Fruit fly (Drosophila melanogaster): ENCODE results near the gene CG5412.
A peak's percentile ranks its signal among the peaks of the same experiment; 100 is the strongest.

Gene CG5412

dm6 chr3R:20551487-20552079, 25.3 kb upstream of the CG5412 start:
- TF ChIP-seq CG8478 (optimal IDR thresholded peaks at IDR 0.05) (no peak), CTCF (optimal IDR thresholded peaks at IDR 0.05) (no peak)

DNA sequence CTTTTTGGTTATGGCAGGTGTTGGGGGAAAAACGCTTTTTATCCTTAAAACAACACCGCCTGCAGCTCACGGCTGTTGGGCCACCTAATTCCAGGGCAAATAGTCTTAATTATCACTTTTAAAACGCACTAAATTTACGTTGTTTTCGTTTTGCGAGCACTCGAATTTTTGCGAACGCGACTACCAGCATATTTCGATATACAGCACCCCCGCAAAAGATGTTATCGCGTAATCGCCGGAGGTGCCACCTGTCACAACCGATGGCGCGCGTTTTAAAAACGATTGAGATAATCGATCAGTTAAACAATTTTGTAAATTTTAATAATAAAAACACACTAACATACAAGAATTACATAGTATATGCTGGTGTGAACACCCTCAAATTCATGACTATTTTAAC, 24.8 kb upstream of the CG5412 start, which contains the start of gene Stat92E:
Stat92E (minus strand) TSS at position 219 of the 400 bp plus-strand sequence.
- TF ChIP-seq CG8478 (optimal IDR thresholded peaks at IDR 0.05) (no peak), CTCF (optimal IDR thresholded peaks at IDR 0.05) (no peak)

DNA sequence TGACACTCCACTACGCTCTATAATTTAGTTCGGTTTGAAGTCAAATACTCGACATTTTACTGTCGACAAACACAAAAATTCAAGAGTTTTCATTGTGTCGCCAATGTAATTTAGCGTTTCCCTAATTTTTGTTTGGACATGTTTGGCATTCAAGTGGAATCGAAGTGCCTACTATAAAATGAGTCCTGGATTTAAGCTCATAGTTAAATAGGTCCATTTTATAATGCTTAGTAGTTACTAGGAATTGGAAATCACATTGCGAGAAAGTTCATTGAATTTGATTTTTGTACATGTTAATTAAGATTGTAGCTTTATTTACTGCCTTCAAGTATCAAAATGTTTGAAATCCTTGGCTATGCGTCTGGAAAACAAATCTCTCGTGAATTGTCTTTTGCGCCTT, 22.6 kb upstream of the CG5412 start, which contains the start of gene att-ORFB:
att-ORFB (minus strand) TSS at position 101 of the 400 bp plus-strand sequence.
- no peak for TF ChIP-seq CG8478 (optimal IDR thresholded peaks at IDR 0.05)
- TF ChIP-seq CTCF (optimal IDR thresholded peaks at IDR 0.05), result no peak

DNA sequence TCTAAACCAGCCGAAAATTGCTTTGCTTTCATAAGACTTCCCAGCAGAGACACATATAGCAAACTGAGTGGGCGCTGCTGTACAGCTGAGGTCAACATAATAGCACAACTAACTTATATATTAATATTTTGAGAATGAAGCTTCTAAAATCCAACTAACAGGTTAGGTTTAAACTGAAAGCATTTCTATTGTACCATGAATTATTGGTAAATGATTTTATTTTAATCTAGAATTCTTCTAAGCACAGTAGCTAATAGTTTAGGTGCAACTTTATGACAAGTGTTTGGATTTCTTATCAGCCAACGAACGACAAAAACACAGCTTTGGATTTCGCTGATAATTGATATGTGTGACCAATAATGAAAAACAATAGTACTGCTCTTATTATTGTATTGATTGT, 21.8 kb upstream of the CG5412 start:
- no peak for TF ChIP-seq CTCF (optimal IDR thresholded peaks at IDR 0.05)
- TF ChIP-seq CG8478 (optimal IDR thresholded peaks at IDR 0.05), result no peak

- TF ChIP-seq CTCF (optimal IDR thresholded peaks at IDR 0.05) (no peak), CG8478 (optimal IDR thresholded peaks at IDR 0.05) (no peak)
These were observed 21.1 kb upstream of the CG5412 start for dm6 chr3R:20555720-20556280.

DNA sequence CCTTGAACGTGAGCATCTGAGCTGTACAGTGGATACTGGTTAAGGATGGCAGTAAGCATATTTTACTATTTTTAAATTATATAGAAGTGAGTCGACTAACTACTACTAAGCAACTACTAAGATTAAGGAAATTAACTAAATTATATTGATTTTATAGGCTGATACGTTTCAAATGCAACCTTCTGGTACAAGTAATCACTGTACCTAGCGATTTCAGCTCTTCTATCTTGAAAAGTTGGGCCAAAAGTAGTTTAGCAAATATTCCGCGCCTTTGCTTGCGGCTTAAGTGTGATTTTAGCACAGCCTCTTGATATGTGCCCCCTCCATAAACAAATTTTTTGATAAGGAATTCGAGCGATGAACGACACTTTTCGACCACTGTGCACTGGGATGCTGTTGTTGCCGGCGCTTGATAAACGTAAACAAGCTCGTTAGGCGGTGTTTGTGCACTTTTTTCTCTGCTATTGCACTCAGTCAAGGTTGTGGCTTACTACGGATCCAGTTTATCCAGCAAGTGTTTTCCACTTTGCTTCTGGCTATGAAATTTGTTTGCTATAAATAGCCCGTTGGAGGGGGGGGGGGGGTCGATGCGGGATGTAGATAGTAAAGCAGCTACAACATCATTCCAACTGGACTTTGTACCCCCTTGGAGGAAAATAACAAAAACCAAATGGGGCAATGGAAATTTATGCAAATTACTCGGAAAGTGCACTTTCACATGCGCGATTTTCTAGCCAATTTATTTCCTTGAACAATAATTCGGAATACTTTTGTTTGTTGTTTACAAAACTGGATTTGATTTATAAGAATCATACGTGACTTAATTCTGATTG, 20.4 kb upstream of the CG5412 start:
- no peak for TF ChIP-seq CG8478 (optimal IDR thresholded peaks at IDR 0.05)
- TF ChIP-seq CTCF (optimal IDR thresholded peaks at IDR 0.05), result no peak

DNA sequence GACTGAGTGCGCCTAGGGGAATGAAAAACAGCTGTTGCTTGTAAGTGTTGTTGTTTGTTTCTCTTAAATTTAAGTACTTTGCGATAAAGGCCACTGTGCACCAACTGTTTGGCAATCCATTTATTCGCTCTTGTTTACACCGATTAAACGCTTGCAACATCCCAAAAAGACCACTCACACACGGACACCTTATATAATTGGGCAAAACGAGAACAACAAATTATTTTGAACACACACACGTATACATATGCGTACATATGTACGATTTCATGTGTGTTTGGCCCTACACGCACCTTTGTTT, 19.8 kb upstream of the CG5412 start:
- TF ChIP-seq CTCF (optimal IDR thresholded peaks at IDR 0.05) (no peak), CG8478 (optimal IDR thresholded peaks at IDR 0.05) (no peak)

- peak; percentile 58 to 66 for TF ChIP-seq CTCF (optimal IDR thresholded peaks at IDR 0.05)
- no peak for TF ChIP-seq CG8478 (optimal IDR thresholded peaks at IDR 0.05)
These were observed 19.3 kb upstream of the CG5412 start, which contains the start of the genes DPCoAC and CG5180 for dm6 chr3R:20557415-20558105. Gene DPCoAC, minus strand, starts transcription at chr3R:20557667. Gene CG5180, plus strand, starts transcription at chr3R:20557930.

- no peak for TF ChIP-seq CTCF (optimal IDR thresholded peaks at IDR 0.05)
- TF ChIP-seq CG8478 (optimal IDR thresholded peaks at IDR 0.05), result no peak
These were observed 18.8 kb upstream of the CG5412 start for dm6 chr3R:20558106-20558489.

DNA sequence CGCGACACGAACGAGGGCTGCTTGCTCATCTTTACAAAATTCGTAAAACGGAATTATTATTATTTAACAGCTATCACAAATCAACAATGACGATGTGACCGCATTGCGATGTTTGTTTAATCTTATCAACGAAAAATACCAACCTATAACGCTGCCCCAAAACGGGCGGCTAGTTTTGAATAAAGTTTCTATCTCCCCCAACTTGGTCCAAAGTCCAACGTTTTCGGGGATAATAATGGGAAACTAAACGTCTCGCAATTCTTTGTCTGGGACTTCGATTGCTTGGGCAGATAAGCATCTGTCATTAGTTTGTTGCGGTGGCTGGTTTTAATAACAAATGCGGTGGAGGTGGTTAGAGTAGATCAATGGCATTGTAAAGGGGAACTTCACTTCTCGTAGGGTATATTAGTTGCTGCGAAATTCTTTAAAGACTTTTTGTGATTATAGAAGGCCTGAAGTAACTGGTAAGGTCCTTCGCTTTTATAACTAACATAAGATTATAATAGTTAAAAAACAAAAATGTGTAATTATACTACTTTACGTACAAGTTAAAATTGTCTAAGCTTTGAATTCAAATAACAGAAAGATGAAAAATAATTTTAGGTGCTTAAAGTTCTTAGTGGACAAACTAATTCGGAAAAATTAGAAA, 16.7 kb upstream of the CG5412 start, which contains the start of gene CG15922:
CG15922 (minus strand) TSS at position 262 of the 649 bp plus-strand sequence.
- TF ChIP-seq CG8478 (optimal IDR thresholded peaks at IDR 0.05), result no peak
- no peak for TF ChIP-seq CTCF (optimal IDR thresholded peaks at IDR 0.05)

dm6 chr3R:20560668-20561226, 16.1 kb upstream of the CG5412 start, which contains the start of gene CG5191:
Gene CG5191, plus strand, starts transcription at chr3R:20560865.
- TF ChIP-seq CG8478 (optimal IDR thresholded peaks at IDR 0.05) (no peak), CTCF (optimal IDR thresholded peaks at IDR 0.05) (no peak)

DNA sequence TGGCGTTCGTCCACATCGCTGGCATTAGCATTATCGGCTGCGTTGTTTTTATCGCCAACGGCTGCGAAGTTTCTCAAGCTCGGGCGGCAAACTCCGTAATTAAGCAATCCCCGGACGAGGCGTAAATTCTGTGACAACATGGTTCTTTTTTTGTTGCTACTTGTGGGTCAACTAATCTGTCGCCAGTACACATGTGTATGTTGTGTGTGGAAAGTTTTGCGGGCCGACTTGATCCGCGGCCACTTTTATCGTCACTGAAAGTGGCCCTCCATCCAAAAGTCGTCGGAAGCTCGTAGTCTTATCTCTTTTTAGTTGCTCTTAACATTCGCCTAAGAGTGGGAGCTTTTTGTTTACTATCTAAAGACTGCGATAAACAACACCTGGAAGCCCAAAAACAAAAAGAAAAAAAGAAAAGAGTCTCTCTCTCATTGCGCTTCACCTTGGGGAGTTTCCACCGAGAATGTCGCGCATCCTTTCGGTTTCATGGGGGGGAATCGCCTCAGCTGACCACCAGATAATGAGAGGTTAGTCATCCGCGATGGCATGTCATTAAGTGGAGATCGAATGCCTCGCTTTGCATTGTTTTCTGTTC, 12.9 kb upstream of the CG5412 start, which contains the start of gene CG10877:
CG10877 (minus strand) TSS at position 238 of the 592 bp plus-strand sequence.
- TF ChIP-seq CTCF (optimal IDR thresholded peaks at IDR 0.05), result no peak
- TF ChIP-seq CG8478 (optimal IDR thresholded peaks at IDR 0.05), result no peak

- TF ChIP-seq CG8478 (optimal IDR thresholded peaks at IDR 0.05) (no peak), CTCF (optimal IDR thresholded peaks at IDR 0.05) (no peak)
These were observed 11.3 kb upstream of the CG5412 start for dm6 chr3R:20565546-20565948.

Measured in S2 (cell line).